Fruit fly (Drosophila melanogaster) whole organism, embryonic: Measurements from ENCODE around the gene CG34056.

ENCODE experiments used
- Aef1 ChIP-seq: fragments of 200-800 bp; sonication (Bioruptor generic); IDR thresholded peaks from 3 replicates; pipeline ENCODE4 v1.3.6; 2022; ENCODE audit warnings: missing biosample characterization, missing genetic modification characterization
- Bgb ChIP-seq: fragments of 200-800 bp; sonication (Bioruptor generic); IDR thresholded peaks from 2 replicates; pipeline ENCODE4 v1.3.6; 2022; ENCODE audit warnings: missing biosample characterization, missing genetic modification characterization; ENCODE audit not compliant: partially characterized antibody
- C15 ChIP-seq: fragments of 200-800 bp; sonication (Bioruptor generic); IDR thresholded peaks from 3 replicates; pipeline ENCODE4 v1.3.6; 2022; ENCODE audit warnings: missing biosample characterization, missing genetic modification characterization
- CG10267 ChIP-seq: fragments of 200-800 bp; sonication (Bioruptor generic); optimal IDR thresholded peaks from 2 replicates; lab custom pipeline; 2018; ENCODE audit warnings: missing biosample characterization, mild to moderate bottlenecking, missing genetic modification characterization, moderate library complexity
- CG12104 ChIP-seq: fragments of 200-800 bp; sonication (Bioruptor generic); optimal IDR thresholded peaks from 3 replicates; lab custom pipeline; 2016; ENCODE audit warnings: missing biosample characterization, missing genetic modification characterization
- CG12299 ChIP-seq: fragments of 200-800 bp; sonication (Bioruptor generic); optimal IDR thresholded peaks from 2 replicates; lab custom pipeline; 2018; ENCODE audit warnings: missing biosample characterization, mild to moderate bottlenecking, missing genetic modification characterization
- CG1233 ChIP-seq: fragments of 200-800 bp; sonication (Bioruptor generic); optimal IDR thresholded peaks from 4 replicates; lab custom pipeline; 2018; ENCODE audit warnings: missing biosample characterization, mild to moderate bottlenecking, missing genetic modification characterization
- CG17359 ChIP-seq: fragments of 200-800 bp; sonication (Bioruptor generic); optimal IDR thresholded peaks from 3 replicates; lab custom pipeline; 2018; ENCODE audit warnings: missing biosample characterization, mild to moderate bottlenecking, missing genetic modification characterization, moderate library complexity
- CG17361 ChIP-seq: fragments of 200-800 bp; sonication (Bioruptor generic); IDR thresholded peaks from 3 replicates; pipeline ENCODE4 v1.3.6; 2022; ENCODE audit warnings: missing biosample characterization, missing genetic modification characterization
- CG17568 ChIP-seq: fragments of 200-800 bp; sonication (Bioruptor generic); optimal IDR thresholded peaks from 2 replicates; lab custom pipeline; 2018; ENCODE audit warnings: missing biosample characterization, mild to moderate bottlenecking, missing genetic modification characterization, moderate library complexity
- CG18599 ChIP-seq: fragments of 200-800 bp; sonication (Bioruptor generic); optimal IDR thresholded peaks from 3 replicates; lab custom pipeline; 2017; ENCODE audit warnings: missing biosample characterization, missing genetic modification characterization, mild to moderate bottlenecking, moderate library complexity, missing genetic modification reagents
- CG32532 ChIP-seq: fragments of 200-800 bp; sonication (Bioruptor generic); IDR thresholded peaks from 2 replicates; pipeline ENCODE4 v1.3.6; 2022; ENCODE audit warnings: missing biosample characterization, missing genetic modification characterization
- CG3726 ChIP-seq: fragments of 200-800 bp; sonication (Bioruptor generic); IDR thresholded peaks from 3 replicates; pipeline ENCODE4, ENCODE4 v1.3.6; 2022; ENCODE audit warnings: missing biosample characterization, missing genetic modification characterization
- CG3847 ChIP-seq: fragments of 200-800 bp; sonication (Bioruptor generic); IDR thresholded peaks from 2 replicates; pipeline ENCODE4 v1.3.6; 2022; ENCODE audit warnings: missing biosample characterization, missing genetic modification characterization
- CG4328 ChIP-seq: fragments of 200-800 bp; sonication (Bioruptor generic); optimal IDR thresholded peaks from 3 replicates; lab custom pipeline; 2017; ENCODE audit warnings: missing biosample characterization, missing genetic modification reagents, missing genetic modification characterization
- CG4424 ChIP-seq: fragments of 200-800 bp; sonication (Bioruptor generic); optimal IDR thresholded peaks from 3 replicates; lab custom pipeline; 2016; ENCODE audit warnings: missing biosample characterization, missing genetic modification characterization
- CG6254 ChIP-seq: fragments of 200-800 bp; sonication (Bioruptor generic); optimal IDR thresholded peaks from 3 replicates; lab custom pipeline; 2017; ENCODE audit warnings: mild to moderate bottlenecking, missing biosample characterization, missing genetic modification reagents, missing genetic modification characterization
- CG6854 ChIP-seq: fragments of 200-800 bp; sonication (Bioruptor generic); optimal IDR thresholded peaks from 3 replicates; lab custom pipeline; 2017; ENCODE audit warnings: missing biosample characterization, mild to moderate bottlenecking, missing genetic modification characterization
- CG7372 ChIP-seq: fragments of 200-800 bp; sonication (Bioruptor generic); IDR thresholded peaks from 2 replicates; pipeline ENCODE4 v1.3.6; 2022; ENCODE audit warnings: missing biosample characterization, missing genetic modification characterization
- CG7556 ChIP-seq: fragments of 200-800 bp; sonication (Bioruptor generic); optimal IDR thresholded peaks from 2 replicates; lab custom pipeline; 2017; ENCODE audit warnings: missing biosample characterization, mild to moderate bottlenecking, missing genetic modification characterization
- CG7786 ChIP-seq: fragments of 200-800 bp; sonication (Bioruptor generic); optimal IDR thresholded peaks from 2 replicates; lab custom pipeline; 2016; ENCODE audit warnings: missing biosample characterization, missing genetic modification characterization
- CG8089 ChIP-seq: fragments of 200-800 bp; sonication (Bioruptor generic); optimal IDR thresholded peaks from 3 replicates; lab custom pipeline; 2016; ENCODE audit warnings: missing biosample characterization, missing genetic modification characterization
- CG9817 ChIP-seq: fragments of 200-800 bp; sonication (Bioruptor generic); optimal IDR thresholded peaks from 2 replicates; lab custom pipeline; 2018; ENCODE audit warnings: missing biosample characterization, mild to moderate bottlenecking, missing genetic modification characterization, moderate library complexity
- CG9876 ChIP-seq: fragments of 200-800 bp; sonication (Bioruptor generic); optimal IDR thresholded peaks from 2 replicates; lab custom pipeline; 2016; ENCODE audit warnings: missing biosample characterization, missing genetic modification characterization
- CTCF ChIP-seq: fragments of 200-800 bp; sonication (Bioruptor generic); optimal IDR thresholded peaks from 2 replicates; lab custom pipeline; 2017; ENCODE audit warnings: missing biosample characterization, mild to moderate bottlenecking, missing genetic modification characterization, moderate library complexity
- Dfd ChIP-seq, 2 experiments: fragments of >200 bp; optimal IDR thresholded peaks; 2 replicates each; lab custom pipeline; 2017; ENCODE audit warnings: missing biosample characterization in 2 of 2, missing genetic modification characterization in 2 of 2
- Hand ChIP-seq: fragments of 200-800 bp; sonication (Bioruptor generic); optimal IDR thresholded peaks from 2 replicates; lab custom pipeline; 2017; ENCODE audit warnings: mild to moderate bottlenecking, missing biosample characterization, missing genetic modification reagents, missing genetic modification characterization
- Pdp1 ChIP-seq, 2 experiments: fragments of 200-800 bp; sonication (Bioruptor generic); optimal IDR thresholded peaks; 3 replicates each; lab custom pipeline; 2016; ENCODE audit warnings: missing biosample characterization in 2 of 2, missing genetic modification characterization in 2 of 2, mild to moderate bottlenecking in 1 of 2, moderate library complexity in 1 of 2
- Scr ChIP-seq: fragments of 200-800 bp; sonication (Bioruptor generic); IDR thresholded peaks from 2 replicates; pipeline ENCODE4 v1.3.6; 2022; ENCODE audit warnings: missing biosample characterization, missing genetic modification characterization; ENCODE audit not compliant: partially characterized antibody
- TFAM ChIP-seq: fragments of 200-800 bp; sonication (Bioruptor generic); optimal IDR thresholded peaks from 2 replicates; lab custom pipeline; 2017; ENCODE audit warnings: missing biosample characterization, missing genetic modification characterization, inconsistent platforms
- ara ChIP-seq: fragments of 200-800 bp; sonication (Bioruptor generic); IDR thresholded peaks from 2 replicates; pipeline ENCODE4 v1.3.6; 2022; ENCODE audit warnings: missing biosample characterization, missing genetic modification characterization
- ash1 ChIP-seq: fragments of 200-800 bp; sonication (Bioruptor generic); optimal IDR thresholded peaks from 2 replicates; lab custom pipeline; 2018; ENCODE audit warnings: missing biosample characterization, mild to moderate bottlenecking, missing genetic modification characterization
- bcd ChIP-seq: fragments of 200-800 bp; sonication (Bioruptor generic); optimal IDR thresholded peaks from 2 replicates; lab custom pipeline; 2017; ENCODE audit warnings: missing biosample characterization, mild to moderate bottlenecking, missing genetic modification characterization
- crol ChIP-seq: fragments of 200-800 bp; sonication (Bioruptor generic); IDR thresholded peaks from 2 replicates; pipeline ENCODE4 v1.3.6; 2022; ENCODE audit warnings: missing biosample characterization, missing genetic modification characterization
- danr ChIP-seq: fragments of 200-800 bp; sonication (Bioruptor generic); IDR thresholded peaks from 2 replicates; pipeline ENCODE4 v1.3.6; 2022; ENCODE audit warnings: missing biosample characterization, missing genetic modification characterization
- dati ChIP-seq: fragments of 200-800 bp; sonication (Bioruptor generic); IDR thresholded peaks from 2 replicates; pipeline ENCODE4 v1.3.6; 2022; ENCODE audit warnings: missing biosample characterization, missing genetic modification characterization
- dysf ChIP-seq: fragments of 200-800 bp; sonication (Bioruptor generic); IDR thresholded peaks from 3 replicates; pipeline ENCODE4 v1.3.6; 2022; ENCODE audit warnings: missing biosample characterization, missing genetic modification characterization
- en ChIP-seq: fragments of 200-800 bp; sonication (Bioruptor generic); optimal IDR thresholded peaks from 2 replicates; lab custom pipeline; 2016; ENCODE audit warnings: missing biosample characterization, missing genetic modification characterization
- fd3F ChIP-seq: fragments of 200-800 bp; sonication (Bioruptor generic); optimal IDR thresholded peaks from 2 replicates; lab custom pipeline; 2018; ENCODE audit warnings: missing biosample characterization, mild to moderate bottlenecking, missing genetic modification characterization, moderate library complexity
- gcm ChIP-seq: fragments of 200-800 bp; sonication (Bioruptor generic); optimal IDR thresholded peaks from 2 replicates; lab custom pipeline; 2019; ENCODE audit warnings: missing biosample characterization, mild to moderate bottlenecking, missing genetic modification characterization, moderate library complexity
- gcm2 ChIP-seq: fragments of 200-800 bp; sonication (Bioruptor generic); optimal IDR thresholded peaks from 2 replicates; lab custom pipeline; 2016; ENCODE audit warnings: missing biosample characterization, missing genetic modification characterization
- grau ChIP-seq: fragments of 200-800 bp; optimal IDR thresholded peaks from 3 replicates; lab custom pipeline; 2019; ENCODE audit warnings: missing biosample characterization, mild to moderate bottlenecking, missing genetic modification characterization, moderate library complexity
- gsb-n ChIP-seq: fragments of 200-800 bp; sonication (Bioruptor generic); optimal IDR thresholded peaks from 3 replicates; lab custom pipeline; 2018; ENCODE audit warnings: missing biosample characterization, mild to moderate bottlenecking, missing genetic modification characterization
- hb ChIP-seq: fragments of 200-800 bp; sonication (Bioruptor generic); IDR thresholded peaks from 3 replicates; pipeline ENCODE4 v1.3.6; 2022; ENCODE audit warnings: missing biosample characterization, missing genetic modification characterization; ENCODE audit not compliant: partially characterized antibody
- kni ChIP-seq: fragments of 200-800 bp; sonication (Bioruptor generic); optimal IDR thresholded peaks from 3 replicates; lab custom pipeline; 2017; ENCODE audit warnings: mild to moderate bottlenecking, missing biosample characterization, missing genetic modification reagents, missing genetic modification characterization
- lmd ChIP-seq: fragments of 200-800 bp; sonication (Bioruptor generic); IDR thresholded peaks from 2 replicates; pipeline ENCODE4 v1.3.6; 2022; ENCODE audit warnings: missing biosample characterization, missing genetic modification characterization
- sim ChIP-seq: fragments of 200-800 bp; sonication (Bioruptor generic); IDR thresholded peaks from 2 replicates; pipeline ENCODE4 v1.3.6; 2022; ENCODE audit warnings: missing biosample characterization, missing genetic modification characterization
- stc ChIP-seq: fragments of 200-800 bp; sonication (Bioruptor generic); IDR thresholded peaks from 2 replicates; pipeline ENCODE4 v1.3.6; 2022; ENCODE audit warnings: missing biosample characterization, missing genetic modification characterization
- tgo ChIP-seq: fragments of 200-800 bp; sonication (Bioruptor generic); IDR thresholded peaks from 3 replicates; pipeline ENCODE4 v1.3.6; 2022; ENCODE audit warnings: missing biosample characterization, missing genetic modification characterization
- vfl ChIP-seq: fragments of 200-800 bp; sonication (Bioruptor generic); optimal IDR thresholded peaks from 2 replicates; lab custom pipeline; 2016; ENCODE audit warnings: missing biosample characterization, missing genetic modification characterization
- zen ChIP-seq: fragments of 200-800 bp; sonication (Bioruptor generic); optimal IDR thresholded peaks from 3 replicates; lab custom pipeline; 2018; ENCODE audit warnings: missing biosample characterization, mild to moderate bottlenecking, missing genetic modification characterization, moderate library complexity

The CG34056 gene

dm6 chr3L:882236-882891, 13.4 kb upstream of the CG34056 start (continued):
- TF ChIP-seq CG18599 (GFP tag; lab: Kevin White, UChicago) (peak; percentile 71), CG7372 (GFP tag; lab: Robert Waterston, UW) (no peak), Dfd (GFP tag; optimal IDR thresholded peaks at IDR 0.05; lab: Kevin White, UChicago) (no peak), CG17361 (GFP tag; lab: Robert Waterston, UW) (peak; percentile 43; the same call in 1 of the 3 replicates), CG12104 (GFP tag; lab: Kevin White, UChicago) (peak; percentile 18), CTCF (GFP tag; lab: Kevin White, UChicago) (no peak), CG12299 (tag; lab: Kevin White, UChicago) (peak; percentile 3), grau (tag; lab: Kevin White, UChicago) (peak; percentile 42), CG1233 (GFP tag; lab: Kevin White, UChicago) (no peak), dysf (GFP tag; lab: Robert Waterston, UW) (peak; percentile 48; the same call in 1 of the 3 replicates), vfl (GFP tag; lab: Kevin White, UChicago) (no peak), sim (GFP tag; lab: Robert Waterston, UW) (no peak), crol (GFP tag; lab: Robert Waterston, UW) (no peak), CG8089 (GFP tag; lab: Kevin White, UChicago) (no peak), gsb-n (tag; lab: Kevin White, UChicago) (no peak), CG4328 (GFP tag; lab: Kevin White, UChicago) (no peak), lmd (GFP tag; lab: Robert Waterston, UW) (peak; percentile 32; the same call in 1 of the 2 replicates), C15 (GFP tag; lab: Robert Waterston, UW) (no peak), CG6854 (GFP tag; lab: Kevin White, UChicago) (peak; percentile 16), CG17568 (GFP tag; lab: Kevin White, UChicago) (no peak), bcd (peak; percentile 20), CG9817 (tag; lab: Kevin White, UChicago) (peak; percentile 13), tgo (GFP tag; lab: Robert Waterston, UW) (peak; percentile 21; the same call in 2 of the 3 replicates), ara (no peak), CG3847 (GFP tag; lab: Robert Waterston, UW) (no peak), CG9876 (GFP tag; lab: Kevin White, UChicago) (no peak), hb (no peak), CG7556 (GFP tag; lab: Kevin White, UChicago) (peak; percentile 38), dati (GFP tag; lab: Robert Waterston, UW) (no peak), stc (GFP tag; lab: Robert Waterston, UW) (peak; percentile 49; the same call in 1 of the 2 replicates), CG4424 (GFP tag; lab: Kevin White, UChicago) (peak; percentile 23), kni (GFP tag; lab: Kevin White, UChicago) (no peak), Bgb (GFP tag; lab: Robert Waterston, UW) (no peak), gcm (no peak), Pdp1 (GFP tag; optimal IDR thresholded peaks at IDR 0.05; lab: Kevin White, UChicago) (peak in 1 of 2 experiments; percentile 81), CG7786 (GFP tag; lab: Kevin White, UChicago) (no peak), CG17359 (tag; lab: Kevin White, UChicago) (peak; percentile 39), Hand (GFP tag; lab: Kevin White, UChicago) (no peak), zen (no peak), CG6254 (peak; percentile 13), Scr (GFP tag; lab: Robert Waterston, UW) (no peak), ash1 (GFP tag; lab: Kevin White, UChicago) (no peak), danr (GFP tag; lab: Robert Waterston, UW) (no peak), fd3F (GFP tag; lab: Kevin White, UChicago) (no peak), CG3726 (GFP tag; lab: Robert Waterston, UW) (no peak), Aef1 (no peak), gcm2 (GFP tag; lab: Kevin White, UChicago) (no peak), CG32532 (GFP tag; lab: Robert Waterston, UW) (0 out of 2 replicates have a peak, but pooled peaks have one; percentile 8), en (GFP tag; lab: Kevin White, UChicago) (no peak), CG10267 (tag; lab: Kevin White, UChicago) (peak; percentile 22), TFAM (GFP tag; lab: Kevin White, UChicago) (no peak)
